Worm (Caenorhabditis elegans) whole organism, L4/young adult: ENCODE results near the gene F28A10.4.

Experiments used
- W03F9.2 ChIP-seq: fragments of 150-350 bp; optimal IDR thresholded peaks from 2 replicates; lab custom pipeline; 2014; ENCODE audit warnings: missing biosample characterization, missing genetic modification characterization
- dao-5 ChIP-seq: sonication (generic microtip); optimal IDR thresholded peaks from 2 replicates; lab custom pipeline; 2016; ENCODE audit warnings: missing genotype, missing genetic modification characterization, moderate library complexity, missing compliant biosample characterization
- him-1 ChIP-seq: sonication (generic microtip); optimal IDR thresholded peaks from 2 replicates; lab custom pipeline; 2016; ENCODE audit warnings: missing genotype, missing genetic modification reagents, missing genetic modification characterization, missing compliant biosample characterization

DNA sequence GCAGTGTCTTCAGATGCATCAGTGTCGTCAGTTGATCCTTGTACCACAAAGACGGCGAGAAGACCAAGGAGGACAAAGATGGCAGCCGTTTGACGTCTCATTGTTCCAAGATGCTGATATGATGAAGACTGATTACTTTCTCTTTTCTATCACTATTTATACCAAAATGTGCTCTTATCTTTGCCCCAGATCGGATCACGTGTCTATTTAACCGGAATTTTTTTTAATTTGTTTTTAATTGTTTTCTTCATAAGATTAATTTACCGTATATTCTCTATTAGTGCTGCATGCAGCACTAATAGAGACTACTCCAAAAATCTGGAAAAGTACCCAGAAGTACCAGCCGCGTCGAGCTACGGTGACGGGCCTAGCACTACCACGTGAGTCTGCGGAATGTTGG lies 29.3 kb upstream of the F28A10.4 start, which contains the start of gene msrp-3:
- TF ChIP-seq dao-5 (tag; lab: Kevin White, UChicago) (no peak), him-1 (tag; lab: Kevin White, UChicago) (no peak), W03F9.2 (tag; lab: Kevin White, UChicago) (no peak)
